Fruit fly (Drosophila melanogaster) whole organism, prepupa: ENCODE data around the gene Dscam2.

Source experiments
- Blimp-1 ChIP-seq: fragments of 200-800 bp; sonication (Bioruptor generic); optimal IDR thresholded peaks from 3 replicates; lab custom pipeline; 2017; ENCODE audit warnings: missing biosample characterization, missing genetic modification characterization, mild to moderate bottlenecking, moderate library complexity, missing genetic modification reagents
- CG10631 ChIP-seq: fragments of 200-800 bp; sonication (Bioruptor generic); optimal IDR thresholded peaks from 2 replicates; lab custom pipeline; 2016; ENCODE audit warnings: missing biosample characterization, missing genetic modification characterization
- CG10669 ChIP-seq: fragments of 200-800 bp; sonication (Bioruptor generic); optimal IDR thresholded peaks from 3 replicates; lab custom pipeline; 2018; ENCODE audit warnings: missing biosample characterization, mild to moderate bottlenecking, missing genetic modification characterization, moderate library complexity
- CG11902 ChIP-seq: fragments of 200-800 bp; sonication (Bioruptor generic); optimal IDR thresholded peaks from 3 replicates; lab custom pipeline; 2016; ENCODE audit warnings: missing biosample characterization, missing genetic modification characterization
- CG15336 ChIP-seq: fragments of 200-800 bp; sonication (Bioruptor generic); IDR thresholded peaks from 2 replicates; pipeline ENCODE4 v1.3.6; 2022; ENCODE audit warnings: missing biosample characterization, missing genetic modification characterization
- CG1621 ChIP-seq: fragments of 200-800 bp; sonication (Bioruptor generic); optimal IDR thresholded peaks from 3 replicates; lab custom pipeline; 2018; ENCODE audit warnings: missing biosample characterization, mild to moderate bottlenecking, missing genetic modification characterization
- CG16779 ChIP-seq: fragments of 200-800 bp; sonication (Bioruptor generic); optimal IDR thresholded peaks from 3 replicates; lab custom pipeline; 2017; ENCODE audit warnings: missing biosample characterization, mild to moderate bottlenecking, missing genetic modification characterization
- CG31627 ChIP-seq: fragments of 200-800 bp; sonication (Bioruptor generic); optimal IDR thresholded peaks from 3 replicates; lab custom pipeline; 2016; ENCODE audit warnings: missing biosample characterization, missing genetic modification characterization
- CG32006 ChIP-seq: fragments of 200-800 bp; sonication (Bioruptor generic); optimal IDR thresholded peaks from 3 replicates; lab custom pipeline; 2017; ENCODE audit warnings: missing biosample characterization, mild to moderate bottlenecking, missing genetic modification characterization
- CG34406 ChIP-seq: fragments of 200-800 bp; sonication (Bioruptor generic); optimal IDR thresholded peaks from 3 replicates; lab custom pipeline; 2016; ENCODE audit warnings: missing biosample characterization, missing genetic modification characterization
- CG3919 ChIP-seq: fragments of 200-800 bp; sonication (Bioruptor generic); optimal IDR thresholded peaks from 3 replicates; lab custom pipeline; 2016; ENCODE audit warnings: missing biosample characterization, missing genetic modification characterization
- CG6163 ChIP-seq: fragments of 200-800 bp; sonication (Bioruptor generic); IDR thresholded peaks from 3 replicates; pipeline ENCODE4 v1.3.6; 2022; ENCODE audit warnings: missing biosample characterization, missing genetic modification characterization
- CG6276 ChIP-seq: fragments of 200-800 bp; sonication (Bioruptor generic); optimal IDR thresholded peaks from 2 replicates; lab custom pipeline; 2017; ENCODE audit warnings: missing biosample characterization, mild to moderate bottlenecking, missing genetic modification characterization
- CG6792 ChIP-seq: fragments of 200-800 bp; sonication (Bioruptor generic); optimal IDR thresholded peaks from 3 replicates; lab custom pipeline; 2016; ENCODE audit warnings: missing biosample characterization, missing genetic modification characterization
- CG6808 ChIP-seq: fragments of 200-800 bp; sonication (Bioruptor generic); optimal IDR thresholded peaks from 3 replicates; lab custom pipeline; 2017; ENCODE audit warnings: missing biosample characterization, missing genetic modification characterization, mild to moderate bottlenecking, moderate library complexity, missing genetic modification reagents
- CG7368 ChIP-seq: fragments of 200-800 bp; sonication (Bioruptor generic); optimal IDR thresholded peaks from 3 replicates; lab custom pipeline; 2016; ENCODE audit warnings: missing biosample characterization, missing genetic modification characterization
- CG8119 ChIP-seq: fragments of 200-800 bp; sonication (Bioruptor generic); IDR thresholded peaks from 3 replicates; pipeline ENCODE4 v1.3.6; 2022; ENCODE audit warnings: missing biosample characterization, missing genetic modification characterization
- CG8632 ChIP-seq: fragments of 200-800 bp; sonication (Bioruptor generic); optimal IDR thresholded peaks from 3 replicates; lab custom pipeline; 2016; ENCODE audit warnings: missing biosample characterization, missing genetic modification characterization
- CG9139 ChIP-seq: fragments of 200-800 bp; sonication (Bioruptor generic); optimal IDR thresholded peaks from 3 replicates; lab custom pipeline; 2017; ENCODE audit warnings: missing biosample characterization, mild to moderate bottlenecking, missing genetic modification characterization
- Eip78C ChIP-seq: fragments of 200-800 bp; sonication (Bioruptor generic); peaks from one replicate; lab custom pipeline; 2016; ENCODE audit warnings: missing biosample characterization, missing genetic modification characterization
- Eip93F ChIP-seq: fragments of 200-800 bp; sonication (Bioruptor generic); optimal IDR thresholded peaks from 2 replicates; lab custom pipeline; 2016; ENCODE audit warnings: missing biosample characterization, mild to moderate bottlenecking, missing genetic modification characterization
- Ets96B ChIP-seq: fragments of 200-800 bp; optimal IDR thresholded peaks from 2 replicates; lab custom pipeline; 2019; ENCODE audit warnings: missing biosample characterization, mild to moderate bottlenecking, missing genetic modification characterization, moderate library complexity
- Gug ChIP-seq: fragments of 200-800 bp; sonication (Bioruptor generic); IDR thresholded peaks from 2 replicates; pipeline ENCODE4 v1.3.6; 2022; ENCODE audit warnings: missing biosample characterization, missing genetic modification characterization
- Hr38 ChIP-seq: sonication (Bioruptor generic); optimal IDR thresholded peaks from 2 replicates; lab custom pipeline; 2016; ENCODE audit warnings: missing biosample characterization, missing genetic modification characterization
- Hr4 ChIP-seq: fragments of 200-800 bp; sonication (Bioruptor generic); optimal IDR thresholded peaks from 3 replicates; lab custom pipeline; 2016; ENCODE audit warnings: missing biosample characterization, missing genetic modification characterization
- Lpt ChIP-seq: fragments of 200-800 bp; sonication (Bioruptor generic); optimal IDR thresholded peaks from 3 replicates; lab custom pipeline; 2016; ENCODE audit warnings: missing biosample characterization, missing genetic modification characterization
- Met ChIP-seq: fragments of 200-800 bp; sonication (Bioruptor generic); optimal IDR thresholded peaks from 3 replicates; lab custom pipeline; 2016; ENCODE audit warnings: missing biosample characterization, missing genetic modification characterization
- Sox102F ChIP-seq: fragments of 200-800 bp; sonication (Bioruptor generic); optimal IDR thresholded peaks from 2 replicates; lab custom pipeline; 2016; ENCODE audit warnings: missing biosample characterization, mild to moderate bottlenecking, missing genetic modification characterization
- Sox14 ChIP-seq: fragments of 200-800 bp; sonication (Bioruptor generic); optimal IDR thresholded peaks from 3 replicates; lab custom pipeline; 2016; ENCODE audit warnings: missing biosample characterization, missing genetic modification characterization
- Sox15 ChIP-seq: fragments of 200-800 bp; sonication (Bioruptor generic); optimal IDR thresholded peaks from 3 replicates; lab custom pipeline; 2016; ENCODE audit warnings: missing biosample characterization, missing genetic modification characterization
- achi ChIP-seq: fragments of 200-800 bp; sonication (Bioruptor generic); optimal IDR thresholded peaks from 3 replicates; lab custom pipeline; 2016; ENCODE audit warnings: missing biosample characterization, missing genetic modification characterization
- acj6 ChIP-seq: fragments of 200-800 bp; sonication (Bioruptor generic); optimal IDR thresholded peaks from 3 replicates; lab custom pipeline; 2016; ENCODE audit warnings: missing biosample characterization, missing genetic modification characterization
- cyc ChIP-seq: fragments of 200-800 bp; sonication (Bioruptor generic); optimal IDR thresholded peaks from 3 replicates; lab custom pipeline; 2016; ENCODE audit warnings: missing biosample characterization, missing genetic modification characterization
- dac ChIP-seq: fragments of 200-800 bp; sonication (Bioruptor generic); optimal IDR thresholded peaks from 2 replicates; lab custom pipeline; 2017; ENCODE audit warnings: missing biosample characterization, mild to moderate bottlenecking, missing genetic modification characterization
- dsx ChIP-seq: fragments of 200-800 bp; optimal IDR thresholded peaks from 3 replicates; lab custom pipeline; 2019; ENCODE audit warnings: missing biosample characterization, mild to moderate bottlenecking, missing genetic modification characterization, moderate library complexity; ENCODE audit not compliant: poor library complexity, severe bottlenecking
- eg ChIP-seq: fragments of 200-800 bp; sonication (Bioruptor generic); IDR thresholded peaks from 3 replicates; pipeline ENCODE4 v1.3.6; 2022; ENCODE audit warnings: missing biosample characterization, missing genetic modification characterization
- esn ChIP-seq: fragments of 200-800 bp; sonication (Bioruptor generic); optimal IDR thresholded peaks from 2 replicates; lab custom pipeline; 2016; ENCODE audit warnings: missing biosample characterization, mild to moderate bottlenecking, missing genetic modification characterization, moderate library complexity
- fd59A ChIP-seq: fragments of 200-800 bp; sonication (Bioruptor generic); optimal IDR thresholded peaks from 2 replicates; lab custom pipeline; 2017; ENCODE audit warnings: missing biosample characterization, mild to moderate bottlenecking, missing genetic modification characterization, missing genetic modification reagents
- fd85E ChIP-seq: fragments of 200-800 bp; sonication (Bioruptor generic); optimal IDR thresholded peaks from 3 replicates; lab custom pipeline; 2016; ENCODE audit warnings: missing biosample characterization, missing genetic modification characterization
- fkh ChIP-seq: fragments of 200-800 bp; sonication (Bioruptor generic); optimal IDR thresholded peaks from 3 replicates; lab custom pipeline; 2017; ENCODE audit warnings: missing biosample characterization, mild to moderate bottlenecking, missing genetic modification characterization, moderate library complexity
- net ChIP-seq: fragments of 200-800 bp; sonication (Bioruptor generic); optimal IDR thresholded peaks from 3 replicates; lab custom pipeline; 2016; ENCODE audit warnings: missing biosample characterization, missing genetic modification characterization
- salr ChIP-seq, 2 experiments: fragments of 200-800 bp; sonication (Bioruptor generic); optimal IDR thresholded peaks; 3 replicates each; lab custom pipeline; 2016 to 2018; ENCODE audit warnings: missing biosample characterization in 2 of 2, missing genetic modification characterization in 2 of 2, mild to moderate bottlenecking in 1 of 2
- spab ChIP-seq: fragments of 200-800 bp; sonication (Bioruptor generic); optimal IDR thresholded peaks from 2 replicates; lab custom pipeline; 2017; ENCODE audit warnings: missing biosample characterization, mild to moderate bottlenecking, missing genetic modification characterization, missing genetic modification reagents
- ss ChIP-seq, 2 experiments: fragments of 200-800 bp; sonication (Bioruptor generic); optimal IDR thresholded peaks; 2 replicates in 1 of 2; 3 replicates in 1 of 2; lab custom pipeline; 2017 to 2018; ENCODE audit warnings: mild to moderate bottlenecking in 2 of 2, missing biosample characterization in 2 of 2, missing genetic modification characterization in 2 of 2, moderate library complexity in 1 of 2
- topi ChIP-seq: fragments of 200-800 bp; sonication (Bioruptor generic); optimal IDR thresholded peaks from 3 replicates; lab custom pipeline; 2016; ENCODE audit warnings: missing biosample characterization, missing genetic modification characterization

Dscam2 gene

DNA sequence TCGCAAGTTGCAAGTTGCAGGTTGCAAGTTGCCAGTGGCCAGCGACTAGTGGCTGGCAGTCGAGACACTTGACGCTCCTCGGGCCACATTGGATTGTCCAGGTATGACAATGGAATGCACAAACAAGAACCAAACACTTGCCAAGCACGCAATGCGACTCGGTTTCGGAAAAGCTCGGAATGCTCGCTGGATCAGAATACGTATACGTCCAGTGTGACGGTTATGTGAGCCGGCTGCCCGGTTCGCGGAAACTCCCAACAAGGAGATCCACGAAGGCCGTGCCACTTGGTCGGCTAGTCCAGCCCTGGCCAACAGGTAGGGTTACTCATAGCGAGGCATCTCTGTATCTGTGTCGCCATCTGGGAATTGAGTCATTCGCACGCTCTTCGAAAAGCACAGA, 53.1 kb downstream of the Dscam2 start (continued):
- TF ChIP-seq CG11902 = no peak
- no peak for TF ChIP-seq salr (GFP tag; optimal IDR thresholded peaks at IDR 0.05; lab: Kevin White, UChicago)
- no peak for TF ChIP-seq achi (GFP tag; lab: Kevin White, UChicago)
- TF ChIP-seq CG6276 (GFP tag; lab: Kevin White, UChicago) = peak; percentile 6
- TF ChIP-seq acj6 = no peak
- TF ChIP-seq CG9139 = no peak
- no peak for TF ChIP-seq CG10631
- TF ChIP-seq CG32006 (GFP tag; lab: Kevin White, UChicago) = peak; percentile 20
- no peak for TF ChIP-seq Sox14 (GFP tag; lab: Kevin White, UChicago)
- no peak for TF ChIP-seq Ets96B (tag; lab: Kevin White, UChicago)
- no peak for TF ChIP-seq fkh (GFP tag; lab: Kevin White, UChicago)
- no peak for TF ChIP-seq Blimp-1
- TF ChIP-seq eg = no peak
- no peak for TF ChIP-seq Sox15 (GFP tag; lab: Kevin White, UChicago)
- no peak for TF ChIP-seq dac
- TF ChIP-seq Eip93F (GFP tag; lab: Kevin White, UChicago) = no peak
- TF ChIP-seq CG6808 (GFP tag; lab: Kevin White, UChicago) = peak; percentile 6
- no peak for TF ChIP-seq CG6792
- no peak for TF ChIP-seq Sox102F (GFP tag; lab: Kevin White, UChicago)
- TF ChIP-seq dsx (GFP tag; lab: Kevin White, UChicago) = no peak
- TF ChIP-seq cyc = no peak
- TF ChIP-seq ss (GFP tag; optimal IDR thresholded peaks at IDR 0.05; lab: Kevin White, UChicago) = peak; percentile 24 to 66
- no peak for TF ChIP-seq CG10669
- TF ChIP-seq CG34406 (GFP tag; lab: Kevin White, UChicago) = no peak
- no peak for TF ChIP-seq CG16779 (tag; lab: Kevin White, UChicago)
- TF ChIP-seq esn (GFP tag; lab: Kevin White, UChicago) = no peak
- TF ChIP-seq, all 60 proteins: peak for 8

DNA sequence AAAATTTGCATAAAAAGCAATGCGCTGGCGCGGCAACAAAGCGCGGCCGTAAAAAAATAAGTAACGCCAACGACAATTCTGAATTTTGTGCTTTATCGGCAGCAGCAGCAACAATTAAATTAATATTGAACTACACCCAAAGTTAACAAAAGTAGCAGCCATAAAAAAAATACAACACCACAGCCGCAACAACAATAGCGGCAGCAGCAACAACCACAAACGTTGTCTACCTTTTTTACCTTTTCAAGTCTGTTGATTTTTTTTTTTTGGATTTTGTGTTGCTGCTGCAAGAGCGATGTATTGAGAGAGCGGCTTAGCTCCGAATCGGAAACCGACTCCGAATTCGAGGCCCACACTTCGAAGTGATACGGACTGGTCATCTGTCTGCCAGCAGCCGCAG, 54.9 kb downstream of the Dscam2 start:
- TF ChIP-seq CG34406 (GFP tag; lab: Kevin White, UChicago) (peak; percentile 9), eg (peak; percentile 82), Ets96B (tag; lab: Kevin White, UChicago) (peak; percentile 14), Sox102F (GFP tag; lab: Kevin White, UChicago) (no peak), spab (GFP tag; lab: Kevin White, UChicago) (peak; percentile 58), Hr4 (GFP tag; lab: Kevin White, UChicago) (no peak), Lpt (GFP tag; lab: Kevin White, UChicago) (no peak), CG31627 (GFP tag; lab: Kevin White, UChicago) (no peak), acj6 (no peak), Blimp-1 (no peak), CG6163 (GFP tag; lab: Robert Waterston, UW) (peak; percentile 85), fd85E (GFP tag; lab: Kevin White, UChicago) (no peak), CG6808 (GFP tag; lab: Kevin White, UChicago) (peak; percentile 73), topi (GFP tag; lab: Kevin White, UChicago) (no peak), CG15336 (GFP tag; lab: Robert Waterston, UW) (peak; percentile 23; the same call in 1 of the 2 replicates), net (GFP tag; lab: Kevin White, UChicago) (no peak), CG9139 (peak; percentile 53), CG32006 (GFP tag; lab: Kevin White, UChicago) (peak; percentile 4), Eip78C (GFP tag; lab: Kevin White, UChicago) (peak; percentile 37), fd59A (GFP tag; lab: Kevin White, UChicago) (peak; percentile 10), CG10669 (peak; percentile 40), CG8119 (peak; percentile 36; the same call in 1 of the 3 replicates), CG1621 (tag; lab: Kevin White, UChicago) (peak; percentile 50), Hr38 (GFP tag; lab: Kevin White, UChicago) (no peak), CG7368 (peak; percentile 10), ss (GFP tag; optimal IDR thresholded peaks at IDR 0.05; lab: Kevin White, UChicago) (peak; percentile 36 to 77), salr (GFP tag; optimal IDR thresholded peaks at IDR 0.05; lab: Kevin White, UChicago) (peak in 1 of 2 experiments; percentile 3), CG8632 (GFP tag; lab: Kevin White, UChicago) (no peak), Gug (GFP tag; lab: Robert Waterston, UW) (peak; percentile 11; the same call in 1 of the 2 replicates), CG3919 (no peak), CG6276 (GFP tag; lab: Kevin White, UChicago) (peak; percentile 39), Met (GFP tag; lab: Kevin White, UChicago) (no peak)
